Worm (Caenorhabditis elegans) whole organism, young adult: ENCODE data around the gene F31D4.8.
A peak's percentile ranks its signal among the peaks of the same experiment; 100 is the strongest.

ENCODE experiments used
- B0019.2 ChIP-seq: fragments of 200-800 bp; sonication (Bioruptor generic); conservative IDR thresholded peaks from 2 replicates; pipeline ENCODE4 v1.3.6; 2022; ENCODE audit warnings: missing genetic modification reagents, missing genetic modification characterization, missing compliant biosample characterization
- B0336.3 ChIP-seq: fragments of 200-800 bp; sonication (Bioruptor generic); IDR thresholded peaks from 2 replicates; pipeline ENCODE4 v1.3.6; 2022; ENCODE audit warnings: missing genetic modification characterization, missing compliant biosample characterization
- F22D6.2 ChIP-seq: sonication (generic microtip); optimal IDR thresholded peaks from 2 replicates; lab custom pipeline; 2016; ENCODE audit warnings: mild to moderate bottlenecking, missing genetic modification characterization, missing compliant biosample characterization
- F37B4.10 ChIP-seq: fragments of 200-800 bp; sonication (Bioruptor generic); IDR thresholded peaks from 2 replicates; pipeline ENCODE4 v1.3.6; 2022; ENCODE audit warnings: missing genetic modification characterization, missing compliant biosample characterization
- Y56A3A.18 ChIP-seq: fragments of 200-800 bp; sonication (Bioruptor generic); IDR thresholded peaks from 2 replicates; pipeline ENCODE4 v1.3.6; 2022; ENCODE audit warnings: missing genetic modification reagents, missing genetic modification characterization, missing compliant biosample characterization
- ZK185.1 ChIP-seq: sonication (generic microtip); optimal IDR thresholded peaks from 2 replicates; lab custom pipeline; 2016; ENCODE audit warnings: mild to moderate bottlenecking, missing genetic modification characterization, missing compliant biosample characterization; ENCODE audit not compliant: poor library complexity, severe bottlenecking
- ama-1 ChIP-seq, 3 experiments: fragments of 150-350 bp in 1 of 3; sonication (generic microtip) in 2 of 3; optimal IDR thresholded peaks; 2 replicates each; lab custom pipeline; 2014 to 2018; ENCODE audit warnings: missing biosample characterization in 2 of 3, missing genetic modification characterization in 2 of 3, missing genetic modification reagents in 2 of 3
- aptf-3 ChIP-seq: fragments of 200-800 bp; sonication (Bioruptor generic); IDR thresholded peaks from 2 replicates; pipeline ENCODE4 v1.3.6; 2022; ENCODE audit warnings: missing genetic modification characterization, missing compliant biosample characterization
- athp-1 ChIP-seq: sonication (generic microtip); optimal IDR thresholded peaks from 2 replicates; lab custom pipeline; 2017; ENCODE audit warnings: mild to moderate bottlenecking, missing genetic modification characterization, missing compliant biosample characterization
- attf-3 ChIP-seq: fragments of 200-800 bp; sonication (Bioruptor generic); conservative IDR thresholded peaks from 2 replicates; pipeline ENCODE4 v1.3.6; 2022; ENCODE audit warnings: missing genetic modification reagents, missing genetic modification characterization, missing compliant biosample characterization
- attf-6 ChIP-seq: fragments of 200-800 bp; sonication (Bioruptor generic); IDR thresholded peaks from 2 replicates; pipeline ENCODE4 v1.3.6; 2022; ENCODE audit warnings: missing genetic modification reagents, missing genetic modification characterization, missing compliant biosample characterization
- cebp-1 ChIP-seq, 2 experiments: fragments of 200-800 bp in 1 of 2; sonication (Bioruptor generic) in 1 of 2; sonication (generic microtip) in 1 of 2; IDR thresholded peaks in 1 of 2; optimal IDR thresholded peaks in 1 of 2; 2 replicates each; pipeline versions ENCODE4 v1.3.6 to Lab custom; 2017 to 2022; ENCODE audit warnings: missing compliant biosample characterization in 2 of 2, missing genetic modification characterization in 2 of 2, mild to moderate bottlenecking in 1 of 2, missing genetic modification reagents in 1 of 2, moderate library complexity in 1 of 2
- cebp-2 ChIP-seq: fragments of 200-800 bp; sonication (Bioruptor generic); IDR thresholded peaks from 2 replicates; pipeline ENCODE4 v1.3.6; 2022; ENCODE audit warnings: missing genetic modification characterization, missing compliant biosample characterization
- ceh-40 ChIP-seq: fragments of 200-800 bp; sonication (Bioruptor generic); IDR thresholded peaks from 2 replicates; pipeline ENCODE4 v1.3.6; 2022; ENCODE audit warnings: missing genetic modification characterization, missing compliant biosample characterization
- dox-1 ChIP-seq: fragments of 200-800 bp; sonication (Bioruptor generic); IDR thresholded peaks from 2 replicates; pipeline ENCODE4 v1.3.6; 2022; ENCODE audit warnings: missing genetic modification reagents, missing genetic modification characterization, missing compliant biosample characterization
- dpff-1 ChIP-seq: sonication (generic microtip); optimal IDR thresholded peaks from 2 replicates; lab custom pipeline; 2017; ENCODE audit warnings: mild to moderate bottlenecking, missing genetic modification characterization, missing compliant biosample characterization
- egrh-3 ChIP-seq: fragments of 200-800 bp; sonication (Bioruptor generic); IDR thresholded peaks from 2 replicates; pipeline ENCODE4 v1.3.6; 2022; ENCODE audit warnings: missing genetic modification reagents, missing genetic modification characterization, missing compliant biosample characterization
- hlh-12 ChIP-seq: sonication (generic microtip); optimal IDR thresholded peaks from 2 replicates; lab custom pipeline; 2016; ENCODE audit warnings: missing genetic modification characterization, missing compliant biosample characterization
- hlh-26 ChIP-seq: fragments of 200-800 bp; sonication (Bioruptor generic); conservative IDR thresholded peaks from 2 replicates; pipeline ENCODE4 v1.3.6; 2022; ENCODE audit warnings: missing genetic modification reagents, missing genetic modification characterization, missing compliant biosample characterization
- hmg-1.2 ChIP-seq: fragments of 200-800 bp; sonication (Bioruptor generic); IDR thresholded peaks from 2 replicates; pipeline ENCODE4 v1.3.6; 2022; ENCODE audit warnings: missing genetic modification reagents, missing genetic modification characterization, missing compliant biosample characterization
- hsf-1 ChIP-seq: fragments of 200-800 bp; sonication (Bioruptor generic); IDR thresholded peaks from 2 replicates; pipeline ENCODE4 v1.3.6; 2022; ENCODE audit warnings: missing genetic modification reagents, missing genetic modification characterization, missing compliant biosample characterization
- let-526 ChIP-seq: fragments of 200-800 bp; sonication (Bioruptor generic); IDR thresholded peaks from 2 replicates; pipeline ENCODE4 v1.3.6; 2022; ENCODE audit warnings: missing genetic modification reagents, missing genetic modification characterization, missing compliant biosample characterization
- lin-26 ChIP-seq: fragments of 200-800 bp; sonication (Bioruptor generic); IDR thresholded peaks from 2 replicates; pipeline ENCODE4 v1.3.6; 2022; ENCODE audit warnings: missing genetic modification reagents, missing genetic modification characterization, missing compliant biosample characterization
- lir-1 ChIP-seq: fragments of 200-800 bp; sonication (Bioruptor generic); conservative IDR thresholded peaks from 2 replicates; pipeline ENCODE4 v1.3.6; 2022; ENCODE audit warnings: missing genetic modification reagents, missing genetic modification characterization, missing compliant biosample characterization
- madf-3 ChIP-seq: fragments of 200-800 bp; sonication (Bioruptor generic); IDR thresholded peaks from 2 replicates; pipeline ENCODE4 v1.3.6; 2022; ENCODE audit warnings: missing genetic modification reagents, missing genetic modification characterization, missing compliant biosample characterization
- madf-6 ChIP-seq: fragments of 200-800 bp; sonication (Bioruptor generic); IDR thresholded peaks from 2 replicates; pipeline ENCODE4 v1.3.6; 2022; ENCODE audit warnings: missing genetic modification reagents, missing genetic modification characterization, missing compliant biosample characterization
- mcd-1 ChIP-seq: fragments of 200-800 bp; sonication (Bioruptor generic); IDR thresholded peaks from 2 replicates; pipeline ENCODE4 v1.3.6; 2022; ENCODE audit warnings: missing genetic modification reagents, missing genetic modification characterization, missing compliant biosample characterization
- mxl-1 ChIP-seq: sonication (generic microtip); optimal IDR thresholded peaks from 2 replicates; lab custom pipeline; 2016; ENCODE audit warnings: missing genetic modification characterization, missing compliant biosample characterization
- nfyb-1 ChIP-seq: fragments of 200-800 bp; sonication (Bioruptor generic); IDR thresholded peaks from 2 replicates; pipeline ENCODE4 v1.3.6; 2022; ENCODE audit warnings: missing genetic modification reagents, missing genetic modification characterization, missing compliant biosample characterization
- nhr-80 ChIP-seq: sonication (generic microtip); optimal IDR thresholded peaks from 2 replicates; lab custom pipeline; 2016; ENCODE audit warnings: missing genetic modification characterization, missing compliant biosample characterization
- pbrm-1 ChIP-seq: fragments of 200-800 bp; sonication (Bioruptor generic); IDR thresholded peaks from 2 replicates; pipeline ENCODE4 v1.3.6; 2022; ENCODE audit warnings: missing genetic modification reagents, missing genetic modification characterization, missing compliant biosample characterization
- pha-4 ChIP-seq: fragments of 150-350 bp; sonication (generic microtip); optimal IDR thresholded peaks from 2 replicates; lab custom pipeline; 2014; ENCODE audit warnings: missing biosample characterization, missing genetic modification reagents, missing genetic modification characterization
- rcor-1 ChIP-seq: fragments of 200-800 bp; sonication (Bioruptor generic); IDR thresholded peaks from 2 replicates; pipeline ENCODE4 v1.3.6; 2022; ENCODE audit warnings: missing genetic modification reagents, missing genetic modification characterization, missing compliant biosample characterization
- rec-8 ChIP-seq, 2 experiments: sonication (generic microtip); optimal IDR thresholded peaks; 2 replicates each; lab custom pipeline; 2016; ENCODE audit warnings: mild to moderate bottlenecking in 2 of 2, missing genetic modification characterization in 2 of 2, missing genetic modification reagents in 2 of 2, missing genotype in 2 of 2, missing biosample characterization in 1 of 2, missing compliant biosample characterization in 1 of 2, moderate library complexity in 1 of 2
- sea-2 ChIP-seq: fragments of 200-800 bp; sonication (Bioruptor generic); IDR thresholded peaks from 2 replicates; pipeline ENCODE4 v1.3.6; 2022; ENCODE audit warnings: missing genetic modification characterization, missing compliant biosample characterization
- snpc-3.4 ChIP-seq: sonication (generic microtip); optimal IDR thresholded peaks from 2 replicates; lab custom pipeline; 2017; ENCODE audit warnings: missing genetic modification characterization, mild to moderate bottlenecking, missing compliant biosample characterization, antibody characterized with exemption, moderate library complexity, missing genotype, missing genetic modification reagents
- sptf-2 ChIP-seq: fragments of 200-800 bp; sonication (Bioruptor generic); optimal IDR thresholded peaks from 2 replicates; lab custom pipeline; 2018; ENCODE audit warnings: mild to moderate bottlenecking, missing genetic modification characterization, missing compliant biosample characterization
- tbp1 ChIP-seq: fragments of 200-800 bp; sonication (Bioruptor generic); optimal IDR thresholded peaks from 2 replicates; lab custom pipeline; 2018; ENCODE audit warnings: mild to moderate bottlenecking, missing genetic modification characterization, missing compliant biosample characterization
- tbx-9 ChIP-seq: sonication (generic microtip); optimal IDR thresholded peaks from 2 replicates; lab custom pipeline; 2016; ENCODE audit warnings: borderline replicate concordance, missing genetic modification characterization, inconsistent platforms, missing compliant biosample characterization
- unc-62 ChIP-seq: fragments of 150-350 bp; optimal IDR thresholded peaks from 2 replicates; lab custom pipeline; 2014; ENCODE audit warnings: missing biosample characterization, missing genetic modification reagents, missing genetic modification characterization
- ztf-25 ChIP-seq: fragments of 200-800 bp; sonication (Bioruptor generic); IDR thresholded peaks from 2 replicates; pipeline ENCODE4 v1.3.6; 2022; ENCODE audit warnings: missing genetic modification reagents, missing genetic modification characterization, missing compliant biosample characterization
- ztf-26 ChIP-seq: sonication (generic microtip); optimal IDR thresholded peaks from 2 replicates; lab custom pipeline; 2017; ENCODE audit warnings: missing genetic modification characterization, missing compliant biosample characterization
- ztf-28 ChIP-seq: fragments of 200-800 bp; sonication (Bioruptor generic); IDR thresholded peaks from 2 replicates; pipeline ENCODE4 v1.3.6; 2022; ENCODE audit warnings: missing genetic modification reagents, missing genetic modification characterization, missing compliant biosample characterization
- ztf-6 ChIP-seq: fragments of 200-800 bp; sonication (Bioruptor generic); IDR thresholded peaks from 2 replicates; pipeline ENCODE4 v1.3.6; 2022; ENCODE audit warnings: missing genetic modification reagents, missing genetic modification characterization, missing compliant biosample characterization

F31D4.8 gene

DNA sequence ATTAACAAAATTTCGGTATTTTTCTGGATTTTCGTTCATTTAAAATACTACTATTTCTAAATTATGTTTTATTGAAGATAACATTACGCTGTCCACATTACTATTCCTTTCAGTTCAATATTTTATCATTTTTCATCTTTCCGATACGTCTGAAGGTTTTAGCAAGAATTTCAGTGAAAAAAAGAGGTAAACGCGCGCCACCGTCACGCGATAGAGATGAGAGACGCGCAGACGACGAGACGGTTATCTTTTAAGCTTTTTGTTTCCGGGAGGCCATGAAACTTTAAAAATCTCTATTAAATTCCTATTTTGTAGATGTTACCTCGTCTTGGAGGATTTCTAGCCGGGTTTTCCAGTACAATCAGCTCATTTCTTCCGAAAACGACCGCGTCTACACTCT lies 30.5 kb downstream of the F31D4.8 start, which contains the start of gene mrps-12 (continued):
- no peak for TF ChIP-seq F37B4.10 (GFP tag; lab: Robert Waterston, UW)
- TF ChIP-seq Y56A3A.18 (GFP tag; lab: Robert Waterston, UW): no peak
- no peak for TF ChIP-seq ztf-28 (GFP tag; lab: Robert Waterston, UW)
- TF ChIP-seq cebp-2 (GFP tag; lab: Robert Waterston, UW): no peak
- TF ChIP-seq madf-6 (GFP tag; lab: Robert Waterston, UW): peak; percentile 31; the same call in 1 of the 2 replicates
- TF ChIP-seq ztf-26: no peak
- no peak for TF ChIP-seq attf-3 (GFP tag; lab: Robert Waterston, UW)
- no peak for TF ChIP-seq nhr-80
- no peak for TF ChIP-seq hlh-26 (GFP tag; lab: Robert Waterston, UW)
- TF ChIP-seq dox-1 (GFP tag; lab: Robert Waterston, UW): no peak
- TF ChIP-seq hmg-1.2 (GFP tag; lab: Robert Waterston, UW): peak; percentile 90
- no peak for TF ChIP-seq athp-1 (tag; lab: Kevin White, UChicago)
- TF ChIP-seq attf-6 (GFP tag; lab: Robert Waterston, UW): no peak
- no peak for TF ChIP-seq let-526 (GFP tag; lab: Robert Waterston, UW)
- TF ChIP-seq unc-62 (GFP tag; lab: Kevin White, UChicago): no peak
- TF ChIP-seq mxl-1 (tag; lab: Kevin White, UChicago): no peak
- TF ChIP-seq ztf-6 (GFP tag; lab: Robert Waterston, UW): no peak
- TF ChIP-seq hsf-1 (GFP tag; lab: Robert Waterston, UW): no peak
- TF ChIP-seq nfyb-1 (GFP tag; lab: Robert Waterston, UW): no peak
- no peak for TF ChIP-seq rcor-1 (GFP tag; lab: Robert Waterston, UW)
- no peak for TF ChIP-seq rec-8 (tag; optimal IDR thresholded peaks at IDR 0.05; lab: Kevin White, UChicago)
- peak; percentile 51 for TF ChIP-seq mcd-1
- no peak for TF ChIP-seq lin-26 (GFP tag; lab: Robert Waterston, UW)
- TF ChIP-seq sptf-2 (GFP tag; lab: Kevin White, UChicago): no peak
- peak; percentile 20; the same call in 1 of the 2 replicates for TF ChIP-seq sea-2
- TF ChIP-seq ZK185.1: no peak
- TF ChIP-seq ztf-25 (GFP tag; lab: Robert Waterston, UW): 0 out of 2 replicates have a peak, but pooled peaks have one; percentile 19
- no peak for TF ChIP-seq aptf-3 (GFP tag; lab: Robert Waterston, UW)
- TF ChIP-seq dpff-1 (tag; lab: Kevin White, UChicago): peak; percentile 20
- no peak for TF ChIP-seq egrh-3 (GFP tag; lab: Robert Waterston, UW)
- no peak for TF ChIP-seq pbrm-1 (GFP tag; lab: Robert Waterston, UW)
- TF ChIP-seq madf-3: no peak
- TF ChIP-seq B0019.2 (GFP tag; lab: Robert Waterston, UW): no peak
- TF ChIP-seq pha-4 (tag; lab: Kevin White, UChicago): no peak
- TF ChIP-seq tbp1 (GFP tag; lab: Kevin White, UChicago): no peak
- no peak for TF ChIP-seq cebp-1 (GFP tag; IDR thresholded peaks at IDR 0.05; lab: Robert Waterston, UW)
- TF ChIP-seq cebp-1 (tag; optimal IDR thresholded peaks at IDR 0.05; lab: Kevin White, UChicago): no peak
- TF ChIP-seq ceh-40: no peak
- peak; percentile 23 for TF ChIP-seq snpc-3.4 (tag; lab: Kevin White, UChicago)
- no peak for TF ChIP-seq hlh-12
- TF ChIP-seq B0336.3 (GFP tag; lab: Robert Waterston, UW): no peak
- TF ChIP-seq tbx-9 (tag; lab: Kevin White, UChicago): no peak
- TF ChIP-seq F22D6.2 (tag; lab: Kevin White, UChicago): no peak
- no peak for TF ChIP-seq ama-1 (optimal IDR thresholded peaks at IDR 0.05; lab: Kevin White, UChicago)
- no peak for TF ChIP-seq ama-1 (GFP tag; optimal IDR thresholded peaks at IDR 0.05; lab: Kevin White, UChicago)
- TF ChIP-seq lir-1 (GFP tag; lab: Robert Waterston, UW): no peak
